Fruit fly (Drosophila melanogaster) whole organism, embryonic: Measurements from ENCODE around the gene Ids.

Experiments used
- ATbp ChIP-seq: fragments of 200-800 bp; sonication (Bioruptor generic); optimal IDR thresholded peaks from 2 replicates; lab custom pipeline; 2017; ENCODE audit warnings: missing biosample characterization, mild to moderate bottlenecking, missing genetic modification characterization, missing genetic modification reagents
- B-H2 ChIP-seq: fragments of 200-800 bp; sonication (Bioruptor generic); optimal IDR thresholded peaks from 2 replicates; lab custom pipeline; 2018; ENCODE audit warnings: missing biosample characterization, mild to moderate bottlenecking, missing genetic modification characterization
- Bgb ChIP-seq: fragments of 200-800 bp; sonication (Bioruptor generic); IDR thresholded peaks from 2 replicates; pipeline ENCODE4 v1.3.6; 2022; ENCODE audit warnings: missing biosample characterization, missing genetic modification characterization; ENCODE audit not compliant: partially characterized antibody
- CG10959 ChIP-seq: fragments of 200-800 bp; sonication (Bioruptor generic); IDR thresholded peaks from 2 replicates; pipeline ENCODE4 v1.3.6; 2022; ENCODE audit warnings: missing biosample characterization, missing genetic modification characterization
- CG11560 ChIP-seq: fragments of 200-800 bp; sonication (Bioruptor generic); IDR thresholded peaks from 3 replicates; pipeline ENCODE4 v1.3.6; 2022; ENCODE audit warnings: missing biosample characterization, missing genetic modification characterization
- CG12071 ChIP-seq: fragments of 200-800 bp; sonication (Bioruptor generic); optimal IDR thresholded peaks from 3 replicates; lab custom pipeline; 2018; ENCODE audit warnings: missing biosample characterization, mild to moderate bottlenecking, missing genetic modification characterization
- CG12942 ChIP-seq: fragments of 200-800 bp; sonication (Bioruptor generic); optimal IDR thresholded peaks from 3 replicates; lab custom pipeline; 2016; ENCODE audit warnings: missing biosample characterization, missing genetic modification characterization
- CG14441 ChIP-seq: fragments of 200-800 bp; sonication (Bioruptor generic); IDR thresholded peaks from 2 replicates; pipeline ENCODE4 v1.3.6; 2022; ENCODE audit warnings: missing biosample characterization, missing genetic modification characterization
- CG1647 ChIP-seq: fragments of 200-800 bp; sonication (Bioruptor generic); optimal IDR thresholded peaks from 3 replicates; lab custom pipeline; 2016; ENCODE audit warnings: missing biosample characterization, missing genetic modification characterization
- CG18011 ChIP-seq: fragments of 200-800 bp; sonication (Bioruptor generic); optimal IDR thresholded peaks from 2 replicates; lab custom pipeline; 2017; ENCODE audit warnings: missing biosample characterization, missing genetic modification characterization, mild to moderate bottlenecking, moderate library complexity, missing genotype
- CG18262 ChIP-seq: fragments of 200-800 bp; optimal IDR thresholded peaks from 3 replicates; lab custom pipeline; 2019; ENCODE audit warnings: missing biosample characterization, mild to moderate bottlenecking, missing genetic modification characterization, moderate library complexity
- CG2202 ChIP-seq: fragments of 200-800 bp; sonication (Bioruptor generic); optimal IDR thresholded peaks from 2 replicates; lab custom pipeline; 2018; ENCODE audit warnings: missing biosample characterization, mild to moderate bottlenecking, missing genetic modification characterization
- CG2712 ChIP-seq: fragments of 200-800 bp; optimal IDR thresholded peaks from 3 replicates; lab custom pipeline; 2019; ENCODE audit warnings: missing biosample characterization, mild to moderate bottlenecking, missing genetic modification characterization, moderate library complexity
- CG30020 ChIP-seq: fragments of 200-800 bp; optimal IDR thresholded peaks from 2 replicates; lab custom pipeline; 2019; ENCODE audit warnings: missing biosample characterization, mild to moderate bottlenecking, missing genetic modification characterization, moderate library complexity
- CG3281 ChIP-seq: fragments of 200-800 bp; sonication (Bioruptor generic); optimal IDR thresholded peaks from 3 replicates; lab custom pipeline; 2017; ENCODE audit warnings: missing biosample characterization, mild to moderate bottlenecking, missing genetic modification characterization
- CG8089 ChIP-seq: fragments of 200-800 bp; sonication (Bioruptor generic); optimal IDR thresholded peaks from 3 replicates; lab custom pipeline; 2016; ENCODE audit warnings: missing biosample characterization, missing genetic modification characterization
- CG9932 ChIP-seq: fragments of 200-800 bp; sonication (Bioruptor generic); IDR thresholded peaks from 2 replicates; pipeline ENCODE4 v1.3.6; 2022; ENCODE audit warnings: missing biosample characterization, missing genetic modification characterization
- CTCF ChIP-seq: fragments of 200-800 bp; sonication (Bioruptor generic); optimal IDR thresholded peaks from 2 replicates; lab custom pipeline; 2017; ENCODE audit warnings: missing biosample characterization, mild to moderate bottlenecking, missing genetic modification characterization, moderate library complexity
- Dp ChIP-seq: fragments of 200-800 bp; sonication (Bioruptor generic); optimal IDR thresholded peaks from 2 replicates; lab custom pipeline; 2018; ENCODE audit warnings: missing biosample characterization, mild to moderate bottlenecking, missing genetic modification characterization, moderate library complexity
- Dref ChIP-seq: fragments of 200-800 bp; sonication (Bioruptor generic); IDR thresholded peaks from 2 replicates; pipeline ENCODE4 v1.3.6; 2022; ENCODE audit warnings: missing biosample characterization, missing genetic modification characterization
- E2f1 ChIP-seq: fragments of 200-800 bp; sonication (Bioruptor generic); IDR thresholded peaks from 2 replicates; pipeline ENCODE4 v1.3.6; 2022; ENCODE audit warnings: missing biosample characterization, missing genetic modification characterization
- E2f2 ChIP-seq: fragments of 200-800 bp; sonication (Bioruptor generic); IDR thresholded peaks from 2 replicates; pipeline ENCODE4 v1.3.6; 2022; ENCODE audit warnings: missing biosample characterization, missing genetic modification characterization
- Elba2 ChIP-seq: fragments of 200-800 bp; sonication (Bioruptor generic); optimal IDR thresholded peaks from 3 replicates; lab custom pipeline; 2016; ENCODE audit warnings: missing biosample characterization, missing genetic modification characterization
- HLH3B ChIP-seq: fragments of 200-800 bp; sonication (Bioruptor generic); IDR thresholded peaks from 2 replicates; pipeline ENCODE4 v1.3.6; 2022; ENCODE audit warnings: missing biosample characterization, missing genetic modification characterization
- Hmr ChIP-seq: fragments of 200-800 bp; sonication (Bioruptor generic); optimal IDR thresholded peaks from 3 replicates; lab custom pipeline; 2017; ENCODE audit warnings: mild to moderate bottlenecking, missing biosample characterization, missing genetic modification reagents, missing genetic modification characterization
- MESR4 ChIP-seq: fragments of 200-800 bp; sonication (Bioruptor generic); optimal IDR thresholded peaks from 2 replicates; lab custom pipeline; 2018; ENCODE audit warnings: missing biosample characterization, mild to moderate bottlenecking, missing genetic modification characterization, moderate library complexity
- Mad ChIP-seq: fragments of 200-800 bp; sonication (Bioruptor generic); optimal IDR thresholded peaks from 2 replicates; lab custom pipeline; 2016; ENCODE audit warnings: missing biosample characterization, missing genetic modification characterization
- Max ChIP-seq: fragments of 200-800 bp; sonication (Bioruptor generic); optimal IDR thresholded peaks from 2 replicates; lab custom pipeline; 2016; ENCODE audit warnings: missing biosample characterization, mild to moderate bottlenecking, missing genetic modification characterization
- Myb ChIP-seq: fragments of 200-800 bp; sonication (Bioruptor generic); optimal IDR thresholded peaks from 2 replicates; lab custom pipeline; 2016; ENCODE audit warnings: missing biosample characterization, missing genetic modification characterization
- NC2β ChIP-seq: fragments of 200-800 bp; sonication (Bioruptor generic); optimal IDR thresholded peaks from 2 replicates; lab custom pipeline; 2016; ENCODE audit warnings: missing biosample characterization, missing genetic modification characterization
- Oli ChIP-seq: fragments of 200-800 bp; sonication (Bioruptor generic); optimal IDR thresholded peaks from 2 replicates; lab custom pipeline; 2018; ENCODE audit warnings: missing biosample characterization, mild to moderate bottlenecking, missing genetic modification characterization, moderate library complexity
- Opbp ChIP-seq: fragments of 200-800 bp; sonication (Bioruptor generic); IDR thresholded peaks from 3 replicates; pipeline ENCODE4 v1.3.6; 2022; ENCODE audit warnings: missing biosample characterization, missing genetic modification characterization; ENCODE audit not compliant: partially characterized antibody
- Pdp1 ChIP-seq, 2 experiments: fragments of 200-800 bp; sonication (Bioruptor generic); optimal IDR thresholded peaks; 3 replicates each; lab custom pipeline; 2016; ENCODE audit warnings: missing biosample characterization in 2 of 2, missing genetic modification characterization in 2 of 2, mild to moderate bottlenecking in 1 of 2, moderate library complexity in 1 of 2
- Rx ChIP-seq: fragments of 200-800 bp; sonication (Bioruptor generic); IDR thresholded peaks from 2 replicates; pipeline ENCODE4 v1.3.6; 2022; ENCODE audit warnings: missing biosample characterization, missing genetic modification characterization
- Sry-δ ChIP-seq: fragments of 200-800 bp; sonication (Bioruptor generic); optimal IDR thresholded peaks from 2 replicates; lab custom pipeline; 2016; ENCODE audit warnings: missing biosample characterization, missing genetic modification characterization
- YL-1 ChIP-seq: fragments of 200-800 bp; sonication (Bioruptor generic); optimal IDR thresholded peaks from 3 replicates; lab custom pipeline; 2017; ENCODE audit warnings: missing biosample characterization, mild to moderate bottlenecking, missing genetic modification characterization
- en ChIP-seq: fragments of 200-800 bp; sonication (Bioruptor generic); optimal IDR thresholded peaks from 2 replicates; lab custom pipeline; 2016; ENCODE audit warnings: missing biosample characterization, missing genetic modification characterization
- h ChIP-seq: fragments of >200 bp; optimal IDR thresholded peaks from 2 replicates; lab custom pipeline; 2017
- her ChIP-seq: fragments of 200-800 bp; sonication (Bioruptor generic); optimal IDR thresholded peaks from 2 replicates; lab custom pipeline; 2016; ENCODE audit warnings: missing biosample characterization, missing genetic modification characterization
- insv ChIP-seq, 2 experiments: fragments of 200-800 bp; sonication (Bioruptor generic); optimal IDR thresholded peaks; 3 replicates each; lab custom pipeline; 2016 to 2018; ENCODE audit warnings: missing biosample characterization in 2 of 2, missing genetic modification characterization in 2 of 2
- knrl ChIP-seq: fragments of 200-800 bp; sonication (Bioruptor generic); IDR thresholded peaks from 3 replicates; pipeline ENCODE4 v1.3.6; 2022; ENCODE audit warnings: missing biosample characterization, missing genetic modification characterization; ENCODE audit not compliant: partially characterized antibody
- pzg ChIP-seq: fragments of 200-800 bp; sonication (Bioruptor generic); optimal IDR thresholded peaks from 3 replicates; lab custom pipeline; 2018; ENCODE audit warnings: missing biosample characterization, mild to moderate bottlenecking, missing genetic modification characterization, moderate library complexity
- sr ChIP-seq: fragments of 200-800 bp; sonication (Bioruptor generic); IDR thresholded peaks from 3 replicates; pipeline ENCODE4 v1.3.6; 2022; ENCODE audit warnings: missing biosample characterization, missing genetic modification characterization
- tna ChIP-seq: fragments of 200-800 bp; sonication (Bioruptor generic); IDR thresholded peaks from 2 replicates; pipeline ENCODE4 v1.3.6; 2022; ENCODE audit warnings: missing biosample characterization, missing genetic modification characterization; ENCODE audit not compliant: partially characterized antibody
- toy ChIP-seq: fragments of 200-800 bp; sonication (Bioruptor generic); IDR thresholded peaks from 2 replicates; pipeline ENCODE4 v1.3.6; 2022; ENCODE audit warnings: missing biosample characterization, missing genetic modification characterization
- unc-4 ChIP-seq: fragments of 200-800 bp; sonication (Bioruptor generic); IDR thresholded peaks from 2 replicates; pipeline ENCODE4 v1.3.6; 2022; ENCODE audit warnings: missing biosample characterization, missing genetic modification characterization; ENCODE audit not compliant: partially characterized antibody
- usp ChIP-seq: fragments of >200 bp; optimal IDR thresholded peaks from 2 replicates; lab custom pipeline; 2017; ENCODE audit warnings: missing biosample characterization, missing genetic modification characterization

Gene Ids

DNA sequence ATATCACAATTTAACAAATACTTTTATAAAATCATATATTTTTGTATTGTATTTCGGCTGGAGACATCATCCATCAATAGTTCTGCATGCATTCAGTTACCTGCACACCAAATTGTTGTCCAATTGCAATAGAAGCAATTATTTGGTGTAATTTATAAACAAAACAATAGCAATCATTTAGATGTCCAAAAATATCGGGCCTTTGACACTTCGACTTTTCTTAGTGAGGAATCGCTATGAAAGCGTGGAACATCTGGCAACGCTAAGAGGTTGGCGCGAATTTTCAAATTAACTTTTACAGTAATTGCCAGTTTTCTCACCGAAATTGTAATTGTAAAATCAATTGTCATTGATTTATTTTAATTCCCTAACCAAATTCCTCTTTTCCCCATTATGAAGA, 43.3 kb upstream of the Ids start, which contains the start of gene CG14969 (continued):
- TF ChIP-seq pzg (GFP tag; lab: Kevin White, UChicago) (peak; percentile 67), YL-1 (GFP tag; lab: Kevin White, UChicago) (peak; percentile 31), Bgb (GFP tag; lab: Robert Waterston, UW) (peak; percentile 45; the same call in 1 of the 2 replicates), unc-4 (GFP tag; lab: Robert Waterston, UW) (peak; percentile 56), en (GFP tag; lab: Kevin White, UChicago) (no peak), CG30020 (tag; lab: Kevin White, UChicago) (peak; percentile 28), Dref (GFP tag; lab: Robert Waterston, UW) (peak; percentile 75), E2f1 (no peak), NC2β (peak; percentile 7), insv (GFP tag; optimal IDR thresholded peaks at IDR 0.05; lab: Kevin White, UChicago) (peak in 1 of 2 experiments; percentile 0), knrl (peak; percentile 39; the same call in 2 of the 3 replicates)
- TF ChIP-seq, all 482 proteins: peak for 67

DNA sequence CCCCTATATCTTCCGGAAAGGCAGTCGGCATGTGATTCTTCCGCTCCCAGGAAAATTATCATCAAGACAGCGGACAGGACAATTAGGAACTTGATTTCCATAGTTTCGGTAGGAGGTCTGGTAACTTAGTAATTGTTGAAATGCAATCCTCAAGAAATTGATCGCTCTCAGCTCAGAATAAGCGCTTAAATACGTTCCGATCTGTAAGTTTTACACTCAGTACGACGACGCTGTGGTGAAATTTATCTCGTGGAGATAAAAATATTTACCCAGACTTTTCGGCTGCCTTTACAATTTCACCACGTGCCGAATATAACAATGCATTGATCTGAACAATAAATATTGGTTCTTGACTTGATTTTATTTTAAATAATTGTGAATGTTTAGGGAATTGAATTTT, 42.4 kb upstream of the Ids start, which contains the start of gene Drsl1:
TSS of gene Drsl1 (minus strand) at position 101 of the 400 bp plus-strand sequence.
- no peak for TF ChIP-seq CG12071
- no peak for TF ChIP-seq CG12942 (GFP tag; lab: Kevin White, UChicago)

DNA sequence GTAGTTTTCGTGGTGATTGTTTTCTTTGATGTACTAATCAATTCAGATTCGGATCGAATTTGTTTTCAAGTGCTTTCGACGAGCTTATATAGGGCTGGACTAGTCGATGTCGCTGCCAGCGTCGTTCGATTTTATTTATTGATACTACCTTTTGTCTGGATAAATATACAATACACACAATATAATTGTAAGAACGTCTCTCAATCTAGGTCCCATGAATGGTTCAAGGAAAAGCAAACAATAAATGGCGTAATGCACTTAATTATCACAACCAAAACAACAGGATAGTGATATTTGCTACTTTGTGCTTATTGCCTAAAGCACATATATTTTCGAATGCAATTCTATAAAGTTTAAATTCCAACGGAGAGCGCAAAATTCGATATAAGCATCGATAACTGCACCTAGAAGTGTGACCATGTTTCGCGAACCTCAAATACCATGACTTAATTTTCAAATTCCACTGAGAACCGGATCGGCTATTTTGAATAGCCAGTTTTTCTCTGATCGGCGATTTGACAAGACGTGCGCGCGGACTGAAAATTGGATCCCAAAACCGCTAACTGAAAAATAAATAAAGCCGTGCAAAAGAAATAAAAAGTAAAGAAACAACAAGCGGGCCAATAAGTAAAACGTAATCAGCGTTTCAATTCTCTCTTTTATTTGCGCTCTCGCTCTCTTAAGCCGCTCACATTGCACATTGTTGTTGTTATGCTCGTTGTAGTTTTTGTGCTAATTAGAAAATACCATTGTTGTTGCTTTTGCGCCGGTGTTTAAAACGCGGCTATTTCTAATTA, 41.5 kb upstream of the Ids start, which contains the start of the genes Drsl6 and kst:
TSS of gene Drsl6 (minus strand) at position 51 of the 797 bp plus-strand sequence.
TSS of gene kst (plus strand) at position 493 of the 797 bp plus-strand sequence.
- TF ChIP-seq CG10959 (GFP tag; lab: Robert Waterston, UW) (no peak), CG3281 (peak; percentile 14), CG1647 (no peak), Max (no peak), CG9932 (GFP tag; lab: Robert Waterston, UW) (no peak), tna (peak; percentile 59), HLH3B (GFP tag; lab: Robert Waterston, UW) (peak; percentile 14; the same call in 1 of the 2 replicates), E2f2 (GFP tag; lab: Robert Waterston, UW) (peak; percentile 91), MESR4 (GFP tag; lab: Kevin White, UChicago) (peak; percentile 7), usp (GFP tag; lab: Kevin White, UChicago) (no peak), Sry-δ (peak; percentile 50), CG18011 (GFP tag; lab: Kevin White, UChicago) (no peak), Pdp1 (GFP tag; optimal IDR thresholded peaks at IDR 0.05; lab: Kevin White, UChicago) (peak in 1 of 2 experiments; percentile 59), CTCF (GFP tag; lab: Kevin White, UChicago) (no peak), Oli (tag; lab: Kevin White, UChicago) (no peak), Dp (peak; percentile 87), Hmr (GFP tag; lab: Kevin White, UChicago) (no peak), CG12071 (peak; percentile 1), her (GFP tag; lab: Kevin White, UChicago) (peak; percentile 9), ATbp (GFP tag; lab: Kevin White, UChicago) (peak; percentile 0), Opbp (GFP tag; lab: Robert Waterston, UW) (peak; percentile 70), toy (GFP tag; lab: Robert Waterston, UW) (no peak), CG14441 (0 out of 2 replicates have a peak, but pooled peaks have one; percentile 23), Myb (GFP tag; lab: Kevin White, UChicago) (peak; percentile 96), Rx (GFP tag; lab: Robert Waterston, UW) (no peak), CG8089 (GFP tag; lab: Kevin White, UChicago) (no peak), CG18262 (peak; percentile 17), CG11560 (tag; lab: Robert Waterston, UW) (no peak), CG2712 (tag; lab: Kevin White, UChicago) (peak; percentile 83), CG2202 (tag; lab: Kevin White, UChicago) (peak; percentile 36), Elba2 (peak; percentile 94), h (lab: Kevin White, UChicago) (no peak), Mad (GFP tag; lab: Kevin White, UChicago) (peak; percentile 3), B-H2 (peak; percentile 46), sr (GFP tag; lab: Robert Waterston, UW) (no peak; the same call in 2 of the 3 replicates)
